Worm (Caenorhabditis elegans): ENCODE data around the gene txt-8.

ce11 chrV:18375551-18375950, 38.6 kb upstream of the txt-8 start:
- TF ChIP-seq pha-4 (GFP tag; IDR thresholded peaks at IDR 0.05) = no peak
- no peak for TF ChIP-seq pha-4 (tag; optimal IDR thresholded peaks at IDR 0.05)
- TF ChIP-seq aly-2 (tag; optimal IDR thresholded peaks at IDR 0.05) = no peak
- TF ChIP-seq Y5F2A.4 (GFP tag; optimal IDR thresholded peaks at IDR 0.05) = no peak
- TF ChIP-seq snpc-4 (tag; optimal IDR thresholded peaks at IDR 0.05) = no peak
- no peak for TF ChIP-seq tag-97 (GFP tag; IDR thresholded peaks at IDR 0.05)
- no peak for TF ChIP-seq ZK337.2 (GFP tag; IDR thresholded peaks at IDR 0.05)
- no peak for TF ChIP-seq nhr-10 (tag; optimal IDR thresholded peaks at IDR 0.05)
